Worm (Caenorhabditis elegans) whole organism, early embryonic: ENCODE data around the gene col-147.

Experiments
- ama-1 ChIP-seq: fragments of 150-350 bp; optimal IDR thresholded peaks from 2 replicates; lab custom pipeline; 2014
- ets-7 ChIP-seq: sonication (generic microtip); optimal IDR thresholded peaks from 2 replicates; lab custom pipeline; 2016; ENCODE audit warnings: missing genotype, missing genetic modification characterization, missing compliant biosample characterization
- hmg-4 ChIP-seq: fragments of 200-800 bp; sonication (Bioruptor generic); optimal IDR thresholded peaks from 2 replicates; lab custom pipeline; 2018; ENCODE audit warnings: mild to moderate bottlenecking, missing genetic modification characterization, missing compliant biosample characterization

DNA sequence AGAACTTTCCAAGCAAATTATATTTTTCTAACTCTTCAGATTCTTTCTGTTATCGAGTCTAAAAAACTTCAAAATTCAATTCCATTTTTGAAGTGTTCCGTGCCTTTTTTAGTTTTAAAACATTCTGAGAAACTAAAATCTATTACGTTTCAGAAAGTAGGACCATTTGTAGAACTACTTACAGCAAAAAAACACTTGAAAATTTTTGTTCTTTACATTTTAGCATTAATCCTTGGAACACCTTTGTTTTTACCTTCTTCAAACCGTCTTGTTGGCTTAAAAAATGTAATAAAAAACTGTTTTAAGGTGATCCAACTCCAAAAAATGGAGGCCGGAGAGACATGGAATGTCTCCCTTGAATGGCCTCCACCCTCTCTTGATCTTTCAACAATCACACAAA, 24.9 kb downstream of the col-147 start, which contains the start of gene dop-2:
- TF ChIP-seq hmg-4 (GFP tag; lab: Kevin White, UChicago) (no peak), ets-7 (tag; lab: Kevin White, UChicago) (no peak), ama-1 (no peak)
